Fruit fly (Drosophila melanogaster) whole organism, embryonic: Measurements from ENCODE around the gene CG15515.

Source experiments
- BEAF-32 ChIP-seq: fragments of 200-800 bp; sonication (Bioruptor generic); optimal IDR thresholded peaks from 3 replicates; lab custom pipeline; 2017; ENCODE audit warnings: missing biosample characterization, missing genetic modification characterization, mild to moderate bottlenecking, moderate library complexity, missing genetic modification reagents
- Blimp-1 ChIP-seq: fragments of 200-800 bp; sonication (Bioruptor generic); optimal IDR thresholded peaks from 3 replicates; lab custom pipeline; 2018; ENCODE audit warnings: missing biosample characterization, missing genetic modification characterization, mild to moderate bottlenecking, moderate library complexity, missing genetic modification reagents
- BtbVII ChIP-seq: fragments of 200-800 bp; sonication (Bioruptor generic); optimal IDR thresholded peaks from 3 replicates; lab custom pipeline; 2017; ENCODE audit warnings: missing biosample characterization, mild to moderate bottlenecking, missing genetic modification characterization
- CG10267 ChIP-seq: fragments of 200-800 bp; sonication (Bioruptor generic); optimal IDR thresholded peaks from 2 replicates; lab custom pipeline; 2018; ENCODE audit warnings: missing biosample characterization, mild to moderate bottlenecking, missing genetic modification characterization, moderate library complexity
- CG12659 ChIP-seq: fragments of 200-800 bp; sonication (Bioruptor generic); optimal IDR thresholded peaks from 3 replicates; lab custom pipeline; 2017; ENCODE audit warnings: mild to moderate bottlenecking, missing biosample characterization, missing genetic modification reagents, missing genetic modification characterization
- CG1647 ChIP-seq: fragments of 200-800 bp; sonication (Bioruptor generic); optimal IDR thresholded peaks from 3 replicates; lab custom pipeline; 2016; ENCODE audit warnings: missing biosample characterization, missing genetic modification characterization
- CG16815 ChIP-seq: fragments of 200-800 bp; sonication (Bioruptor generic); optimal IDR thresholded peaks from 3 replicates; lab custom pipeline; 2017; ENCODE audit warnings: missing biosample characterization, mild to moderate bottlenecking, missing genetic modification characterization
- CG17328 ChIP-seq: fragments of 200-800 bp; sonication (Bioruptor generic); IDR thresholded peaks from 2 replicates; pipeline ENCODE4 v1.3.6; 2022; ENCODE audit warnings: missing biosample characterization, missing genetic modification characterization
- CG18764 ChIP-seq: fragments of 200-800 bp; sonication (Bioruptor generic); optimal IDR thresholded peaks from 3 replicates; lab custom pipeline; 2016; ENCODE audit warnings: missing biosample characterization, missing genetic modification characterization
- CG2120 ChIP-seq: fragments of 200-800 bp; sonication (Bioruptor generic); optimal IDR thresholded peaks from 3 replicates; lab custom pipeline; 2016; ENCODE audit warnings: missing biosample characterization, missing genetic modification characterization
- CG32767 ChIP-seq: fragments of 200-800 bp; sonication (Bioruptor generic); IDR thresholded peaks from 2 replicates; pipeline ENCODE4 v1.3.6; 2022; ENCODE audit warnings: missing biosample characterization, missing genetic modification characterization
- CG3281 ChIP-seq: fragments of 200-800 bp; sonication (Bioruptor generic); optimal IDR thresholded peaks from 3 replicates; lab custom pipeline; 2017; ENCODE audit warnings: missing biosample characterization, mild to moderate bottlenecking, missing genetic modification characterization
- CG6272 ChIP-seq: fragments of 200-800 bp; sonication (Bioruptor generic); IDR thresholded peaks from 2 replicates; pipeline ENCODE4 v1.3.6; 2022; ENCODE audit warnings: missing biosample characterization, missing genetic modification characterization
- CG7839 ChIP-seq: fragments of 200-800 bp; sonication (Bioruptor generic); optimal IDR thresholded peaks from 3 replicates; lab custom pipeline; 2018; ENCODE audit warnings: missing biosample characterization, mild to moderate bottlenecking, missing genetic modification characterization, moderate library complexity
- CG8924 ChIP-seq: fragments of 200-800 bp; optimal IDR thresholded peaks from 3 replicates; lab custom pipeline; 2019; ENCODE audit warnings: missing biosample characterization, mild to moderate bottlenecking, missing genetic modification characterization, moderate library complexity
- CG9609 ChIP-seq: fragments of 200-800 bp; sonication (Bioruptor generic); optimal IDR thresholded peaks from 3 replicates; lab custom pipeline; 2016; ENCODE audit warnings: missing biosample characterization, missing genetic modification characterization
- CG9932 ChIP-seq: fragments of 200-800 bp; sonication (Bioruptor generic); IDR thresholded peaks from 2 replicates; pipeline ENCODE4 v1.3.6; 2022; ENCODE audit warnings: missing biosample characterization, missing genetic modification characterization
- CkIIα-i1 ChIP-seq: fragments of 200-800 bp; sonication (Bioruptor generic); IDR thresholded peaks from 2 replicates; pipeline ENCODE4 v1.3.6; 2022; ENCODE audit warnings: missing biosample characterization, missing genetic modification characterization
- Dek ChIP-seq: fragments of 200-800 bp; sonication (Bioruptor generic); optimal IDR thresholded peaks from 3 replicates; lab custom pipeline; 2019; ENCODE audit warnings: missing biosample characterization, mild to moderate bottlenecking, missing genetic modification characterization, moderate library complexity
- Dp ChIP-seq: fragments of 200-800 bp; sonication (Bioruptor generic); optimal IDR thresholded peaks from 2 replicates; lab custom pipeline; 2018; ENCODE audit warnings: missing biosample characterization, mild to moderate bottlenecking, missing genetic modification characterization, moderate library complexity
- E2f1 ChIP-seq: fragments of 200-800 bp; sonication (Bioruptor generic); IDR thresholded peaks from 2 replicates; pipeline ENCODE4 v1.3.6; 2022; ENCODE audit warnings: missing biosample characterization, missing genetic modification characterization
- E2f2 ChIP-seq: fragments of 200-800 bp; sonication (Bioruptor generic); IDR thresholded peaks from 2 replicates; pipeline ENCODE4 v1.3.6; 2022; ENCODE audit warnings: missing biosample characterization, missing genetic modification characterization
- Mes4 ChIP-seq: fragments of 200-800 bp; sonication (Bioruptor generic); optimal IDR thresholded peaks from 2 replicates; lab custom pipeline; 2016; ENCODE audit warnings: missing biosample characterization, missing genetic modification characterization
- Neu2 ChIP-seq: fragments of 200-800 bp; sonication (Bioruptor generic); optimal IDR thresholded peaks from 3 replicates; lab custom pipeline; 2016; ENCODE audit warnings: missing biosample characterization, missing genetic modification characterization, borderline replicate concordance
- Pdp1 ChIP-seq, 2 experiments: fragments of 200-800 bp; sonication (Bioruptor generic); optimal IDR thresholded peaks; 3 replicates each; lab custom pipeline; 2016; ENCODE audit warnings: missing biosample characterization in 2 of 2, missing genetic modification characterization in 2 of 2, mild to moderate bottlenecking in 1 of 2, moderate library complexity in 1 of 2
- Poxn ChIP-seq: fragments of 200-800 bp; sonication (Bioruptor generic); IDR thresholded peaks from 2 replicates; pipeline ENCODE4 v1.3.6; 2022; ENCODE audit warnings: missing biosample characterization, missing genetic modification characterization
- Side ChIP-seq: fragments of 200-800 bp; sonication (Bioruptor generic); optimal IDR thresholded peaks from 2 replicates; lab custom pipeline; 2016; ENCODE audit warnings: missing biosample characterization, missing genetic modification characterization
- Six4 ChIP-seq: fragments of 200-800 bp; sonication (Bioruptor generic); optimal IDR thresholded peaks from 2 replicates; lab custom pipeline; 2016; ENCODE audit warnings: missing biosample characterization, missing genetic modification characterization
- Sox100B ChIP-seq: fragments of 200-800 bp; sonication (Bioruptor generic); optimal IDR thresholded peaks from 3 replicates; lab custom pipeline; 2018; ENCODE audit warnings: missing biosample characterization, mild to moderate bottlenecking, missing genetic modification characterization
- YL-1 ChIP-seq: fragments of 200-800 bp; sonication (Bioruptor generic); optimal IDR thresholded peaks from 3 replicates; lab custom pipeline; 2017; ENCODE audit warnings: missing biosample characterization, mild to moderate bottlenecking, missing genetic modification characterization
- ac ChIP-seq: fragments of 200-800 bp; sonication (Bioruptor generic); optimal IDR thresholded peaks from 3 replicates; lab custom pipeline; 2017; ENCODE audit warnings: missing biosample characterization, mild to moderate bottlenecking, missing genetic modification characterization
- aop ChIP-seq: fragments of 200-800 bp; sonication (Bioruptor generic); IDR thresholded peaks from 2 replicates; pipeline ENCODE4 v1.3.6; 2022; ENCODE audit warnings: missing biosample characterization, missing genetic modification characterization
- ap ChIP-seq: fragments of 200-800 bp; sonication (Bioruptor generic); IDR thresholded peaks from 2 replicates; pipeline ENCODE4 v1.3.6; 2022; ENCODE audit warnings: missing biosample characterization, missing genetic modification characterization
- bab2 ChIP-seq: fragments of 200-800 bp; sonication (Bioruptor generic); optimal IDR thresholded peaks from 2 replicates; lab custom pipeline; 2016; ENCODE audit warnings: missing biosample characterization, missing genetic modification characterization
- ci ChIP-seq: fragments of 200-800 bp; sonication (Bioruptor generic); IDR thresholded peaks from 3 replicates; pipeline ENCODE4 v1.3.6; 2022; ENCODE audit warnings: missing biosample characterization, missing genetic modification characterization
- dimm ChIP-seq: fragments of 200-800 bp; sonication (Bioruptor generic); IDR thresholded peaks from 2 replicates; pipeline ENCODE4 v1.3.6; 2022; ENCODE audit warnings: missing biosample characterization, missing genetic modification characterization
- dmrt11E ChIP-seq: fragments of 200-800 bp; sonication (Bioruptor generic); optimal IDR thresholded peaks from 3 replicates; lab custom pipeline; 2018; ENCODE audit warnings: missing biosample characterization, mild to moderate bottlenecking, missing genetic modification characterization, moderate library complexity
- emc ChIP-seq: fragments of 200-800 bp; sonication (Bioruptor generic); optimal IDR thresholded peaks from 2 replicates; lab custom pipeline; 2016; ENCODE audit warnings: missing biosample characterization, missing genetic modification characterization
- gcm ChIP-seq: fragments of 200-800 bp; sonication (Bioruptor generic); optimal IDR thresholded peaks from 2 replicates; lab custom pipeline; 2019; ENCODE audit warnings: missing biosample characterization, mild to moderate bottlenecking, missing genetic modification characterization, moderate library complexity
- gro ChIP-seq: fragments of 200-800 bp; sonication (Bioruptor generic); optimal IDR thresholded peaks from 2 replicates; lab custom pipeline; 2016; ENCODE audit warnings: missing biosample characterization, missing genetic modification characterization
- jing ChIP-seq: fragments of 200-800 bp; sonication (Bioruptor generic); optimal IDR thresholded peaks from 2 replicates; lab custom pipeline; 2018; ENCODE audit warnings: missing biosample characterization, mild to moderate bottlenecking, missing genetic modification characterization
- lmd ChIP-seq: fragments of 200-800 bp; sonication (Bioruptor generic); IDR thresholded peaks from 2 replicates; pipeline ENCODE4 v1.3.6; 2022; ENCODE audit warnings: missing biosample characterization, missing genetic modification characterization
- mam ChIP-seq: fragments of 200-800 bp; sonication (Bioruptor generic); optimal IDR thresholded peaks from 3 replicates; lab custom pipeline; 2016; ENCODE audit warnings: missing biosample characterization, missing genetic modification characterization
- p53 ChIP-seq: fragments of 200-800 bp; sonication (Bioruptor generic); optimal IDR thresholded peaks from 2 replicates; lab custom pipeline; 2016; ENCODE audit warnings: missing biosample characterization, missing genetic modification characterization
- peb ChIP-seq: fragments of 200-800 bp; sonication (Bioruptor generic); IDR thresholded peaks from 2 replicates; pipeline ENCODE4 v1.3.6; 2022; ENCODE audit warnings: missing biosample characterization, missing genetic modification characterization
- pzg ChIP-seq: fragments of 200-800 bp; sonication (Bioruptor generic); optimal IDR thresholded peaks from 3 replicates; lab custom pipeline; 2018; ENCODE audit warnings: missing biosample characterization, mild to moderate bottlenecking, missing genetic modification characterization, moderate library complexity
- run ChIP-seq: fragments of 200-800 bp; sonication (Bioruptor generic); optimal IDR thresholded peaks from 3 replicates; lab custom pipeline; 2018; ENCODE audit warnings: missing biosample characterization, mild to moderate bottlenecking, missing genetic modification characterization
- sd ChIP-seq: fragments of 200-800 bp; sonication (Bioruptor generic); optimal IDR thresholded peaks from 3 replicates; lab custom pipeline; 2018; ENCODE audit warnings: missing biosample characterization, mild to moderate bottlenecking, missing genetic modification characterization, moderate library complexity
- seq ChIP-seq: fragments of 200-800 bp; sonication (Bioruptor generic); IDR thresholded peaks from 2 replicates; pipeline ENCODE4 v1.3.6; 2022; ENCODE audit warnings: missing biosample characterization, missing genetic modification characterization
- twi ChIP-seq: fragments of 200-800 bp; optimal IDR thresholded peaks from 2 replicates; lab custom pipeline; 2019; ENCODE audit warnings: missing biosample characterization, mild to moderate bottlenecking, missing genetic modification characterization, moderate library complexity
- tx ChIP-seq: fragments of 200-800 bp; sonication (Bioruptor generic); optimal IDR thresholded peaks from 2 replicates; lab custom pipeline; 2016; ENCODE audit warnings: missing biosample characterization, missing genetic modification characterization
- z ChIP-seq: fragments of 200-800 bp; sonication (Bioruptor generic); IDR thresholded peaks from 3 replicates; pipeline ENCODE4 v1.3.6; 2022; ENCODE audit warnings: missing biosample characterization, missing genetic modification characterization

Gene CG15515

DNA sequence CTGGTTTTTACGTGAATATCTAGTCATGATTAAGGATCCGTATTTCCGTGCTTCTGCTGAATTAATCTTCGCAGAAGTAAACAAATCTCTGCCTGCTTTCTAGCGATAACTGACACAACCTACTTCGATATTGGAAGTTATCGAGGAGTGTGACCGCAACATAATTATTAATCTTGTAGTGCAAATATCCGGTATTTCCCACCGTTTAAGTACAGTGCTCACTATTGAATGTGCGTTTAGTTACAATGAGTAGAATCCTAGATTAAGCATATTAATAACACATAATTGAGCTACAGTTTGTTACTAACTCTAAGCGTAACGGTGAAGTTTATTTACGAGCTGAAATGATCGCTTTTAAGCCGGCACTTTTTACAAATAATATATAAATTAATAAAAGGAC is 45.5 kb upstream of the CG15515 start (continued):
- 0 out of 2 replicates have a peak, but pooled peaks have one; percentile 35 for TF ChIP-seq E2f1 (GFP tag; lab: Robert Waterston, UW)
- TF ChIP-seq Pdp1 (GFP tag; optimal IDR thresholded peaks at IDR 0.05; lab: Kevin White, UChicago): peak in 1 of 2 experiments; percentile 54
- TF ChIP-seq ci (GFP tag; lab: Robert Waterston, UW): peak; percentile 57; the same call in 1 of the 3 replicates
- no peak for TF ChIP-seq peb (GFP tag; lab: Robert Waterston, UW)
- TF ChIP-seq seq (GFP tag; lab: Robert Waterston, UW): 0 out of 2 replicates have a peak, but pooled peaks have one; percentile 22
- TF ChIP-seq run (tag; lab: Kevin White, UChicago): no peak
- TF ChIP-seq CG10267 (tag; lab: Kevin White, UChicago): peak; percentile 33
- peak; percentile 45 for TF ChIP-seq BtbVII (GFP tag; lab: Kevin White, UChicago)
- TF ChIP-seq CG3281 (GFP tag; lab: Kevin White, UChicago): no peak
- TF ChIP-seq Dp (GFP tag; lab: Kevin White, UChicago): peak; percentile 32
- TF ChIP-seq CG9609 (GFP tag; lab: Kevin White, UChicago): no peak
- TF ChIP-seq ap (GFP tag; lab: Robert Waterston, UW): no peak
- TF ChIP-seq Sox100B (GFP tag; lab: Kevin White, UChicago): no peak
- peak; percentile 56 for TF ChIP-seq lmd
- no peak for TF ChIP-seq Poxn
- TF ChIP-seq pzg (GFP tag; lab: Kevin White, UChicago): peak; percentile 72
- no peak for TF ChIP-seq CG18764 (GFP tag; lab: Kevin White, UChicago)
- peak; percentile 38 for TF ChIP-seq gcm (GFP tag; lab: Kevin White, UChicago)
- no peak for TF ChIP-seq aop (GFP tag; lab: Robert Waterston, UW)
- peak; percentile 79 for TF ChIP-seq CG12659 (GFP tag; lab: Kevin White, UChicago)
- no peak for TF ChIP-seq z (GFP tag; lab: Robert Waterston, UW)
- peak; percentile 19 for TF ChIP-seq bab2
- no peak for TF ChIP-seq p53
- TF ChIP-seq emc (GFP tag; lab: Kevin White, UChicago): no peak
- TF ChIP-seq jing (GFP tag; lab: Kevin White, UChicago): no peak
- no peak for TF ChIP-seq ac (GFP tag; lab: Kevin White, UChicago)
- TF ChIP-seq gro (GFP tag; lab: Kevin White, UChicago): peak; percentile 10
- peak; percentile 7 for TF ChIP-seq twi (tag; lab: Kevin White, UChicago)
- peak; percentile 59 for TF ChIP-seq CG9932 (GFP tag; lab: Robert Waterston, UW)
- TF ChIP-seq dmrt11E (tag; lab: Kevin White, UChicago): no peak
- no peak for TF ChIP-seq CG7839
- TF ChIP-seq Six4: peak; percentile 8
- TF ChIP-seq YL-1: peak; percentile 56
- TF ChIP-seq CkIIα-i1 (GFP tag; lab: Robert Waterston, UW): no peak
- no peak for TF ChIP-seq Side
- no peak for TF ChIP-seq mam (GFP tag; lab: Kevin White, UChicago)
- peak; percentile 34 for TF ChIP-seq Dek (tag; lab: Kevin White, UChicago)
- peak; percentile 42 for TF ChIP-seq CG8924
- TF ChIP-seq E2f2 (GFP tag; lab: Robert Waterston, UW): peak; percentile 67
- no peak for TF ChIP-seq Mes4
- TF ChIP-seq sd (tag; lab: Kevin White, UChicago): peak; percentile 27
- TF ChIP-seq CG1647 (GFP tag; lab: Kevin White, UChicago): peak; percentile 31
- no peak for TF ChIP-seq Neu2 (GFP tag; lab: Kevin White, UChicago)
- no peak for TF ChIP-seq CG17328 (GFP tag; lab: Robert Waterston, UW)
- TF ChIP-seq Blimp-1: peak; percentile 3
- TF ChIP-seq CG16815 (GFP tag; lab: Kevin White, UChicago): no peak
- TF ChIP-seq tx: no peak
- no peak for TF ChIP-seq CG32767
- TF ChIP-seq CG2120: peak; percentile 74
- peak; percentile 34 for TF ChIP-seq BEAF-32 (GFP tag; lab: Kevin White, UChicago)
- no peak for TF ChIP-seq dimm
- no peak for TF ChIP-seq CG6272
